Fruit fly (Drosophila melanogaster): Measurements from ENCODE around the gene Tig.

Gene Tig

DNA sequence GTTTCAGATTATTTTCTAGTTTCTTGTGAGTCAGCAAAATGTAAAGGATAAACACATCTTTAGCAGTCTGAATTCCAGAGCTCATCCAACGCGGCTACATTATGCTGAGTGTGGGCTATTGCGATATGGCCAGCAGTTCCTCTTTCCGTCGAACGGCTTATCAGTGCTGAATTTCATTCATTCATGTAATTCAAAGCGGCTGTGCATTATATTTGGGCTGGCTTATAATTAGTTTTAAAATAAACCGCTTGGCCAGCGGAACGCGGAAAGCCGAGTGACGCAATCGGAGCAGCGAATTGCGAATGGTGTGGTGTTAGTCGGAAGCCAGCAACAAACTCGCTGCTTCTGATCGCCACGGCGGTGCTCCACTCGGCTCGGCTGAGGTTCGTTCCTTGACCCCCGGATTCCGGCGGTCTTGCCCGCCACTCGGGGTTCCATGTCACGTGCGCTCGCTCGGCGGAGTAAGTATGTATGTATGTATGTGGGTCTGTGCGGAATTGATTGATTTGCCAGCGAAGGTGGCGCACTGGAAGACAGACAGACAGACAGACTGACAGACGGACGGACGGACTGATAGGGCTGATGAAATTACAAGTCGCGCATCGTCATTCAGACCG, 52.0 kb downstream of the Tig start:
- peak; percentile 35 for TF ChIP-seq vri (GFP tag; optimal IDR thresholded peaks at IDR 0.05)
- TF ChIP-seq cyc (GFP tag; optimal IDR thresholded peaks at IDR 0.05), result no peak
- TF ChIP-seq fkh (GFP tag; optimal IDR thresholded peaks at IDR 0.05), result no peak
- no peak for TF ChIP-seq Hr4 (GFP tag; optimal IDR thresholded peaks at IDR 0.05)
- no peak for TF ChIP-seq CG3919 (GFP tag; optimal IDR thresholded peaks at IDR 0.05)
- TF ChIP-seq fd85E (GFP tag; optimal IDR thresholded peaks at IDR 0.05), result no peak
- peak; percentile 85 for TF ChIP-seq svp (GFP tag)
- no peak for TF ChIP-seq net (GFP tag; optimal IDR thresholded peaks at IDR 0.05)
- no peak for TF ChIP-seq CG10631 (GFP tag; optimal IDR thresholded peaks at IDR 0.05)

DNA sequence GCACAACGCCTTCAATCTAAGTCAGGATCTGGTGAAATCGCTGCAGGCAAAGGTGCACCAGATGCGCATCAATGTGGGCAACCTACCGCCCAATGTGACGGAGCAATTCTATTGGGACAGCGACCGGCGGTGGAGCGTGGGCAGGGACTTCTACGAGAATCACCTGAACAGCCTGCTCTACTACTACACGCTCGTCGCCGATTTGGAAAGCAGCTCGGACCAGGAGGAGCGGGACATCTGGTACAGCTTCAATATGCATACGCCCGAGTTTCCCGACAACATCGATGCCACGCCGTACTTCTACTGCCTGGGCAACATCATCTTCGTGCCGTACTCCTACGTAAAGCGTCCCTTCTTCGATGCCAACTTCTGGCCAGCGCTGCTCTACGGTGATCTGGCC, 53.8 kb downstream of the Tig start:
- TF ChIP-seq eg (GFP tag; IDR thresholded peaks at IDR 0.05), result no peak
- no peak for TF ChIP-seq Ets21C (GFP tag; optimal IDR thresholded peaks at IDR 0.05)
- TF ChIP-seq CG8119 (GFP tag; IDR thresholded peaks at IDR 0.05), result no peak
- TF ChIP-seq svp (GFP tag), result peak; percentile 5

DNA sequence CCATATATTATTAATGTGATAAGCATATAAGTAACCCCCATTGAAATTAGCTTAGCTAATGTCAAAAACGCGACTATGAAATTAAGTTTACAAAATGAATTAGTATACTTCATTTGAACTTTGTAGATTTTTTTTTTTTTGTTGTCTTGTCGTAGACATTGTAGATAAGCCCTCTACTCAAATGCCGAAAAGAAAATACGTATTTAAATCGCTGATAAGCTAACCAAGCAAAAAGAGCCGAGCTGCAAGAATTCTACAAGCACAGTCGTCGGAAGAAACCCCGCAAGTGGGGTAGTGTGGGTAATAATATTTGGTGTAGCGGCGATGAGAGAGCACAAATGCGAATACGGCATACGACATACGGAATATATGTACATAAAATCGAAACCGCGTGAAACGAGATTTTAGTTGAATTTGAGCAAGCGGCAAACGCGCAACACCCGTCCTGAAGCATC, 55.6 kb downstream of the Tig start, which contains the start of gene Nepl4:
Gene Nepl4 (plus strand): TSS at position 405 of the 455 bp plus-strand sequence.
- TF ChIP-seq CG31627 (GFP tag; optimal IDR thresholded peaks at IDR 0.05), result no peak
- no peak for TF ChIP-seq CG6276 (GFP tag; optimal IDR thresholded peaks at IDR 0.05)
- no peak for TF ChIP-seq net (GFP tag; optimal IDR thresholded peaks at IDR 0.05)
- TF ChIP-seq vri (GFP tag; optimal IDR thresholded peaks at IDR 0.05), result no peak
- no peak for TF ChIP-seq CG11762 (GFP tag; optimal IDR thresholded peaks at IDR 0.05; ENCODE audit: insufficient read depth)
- TF ChIP-seq ss (GFP tag; optimal IDR thresholded peaks at IDR 0.05), result no peak
- no peak for TF ChIP-seq spab (GFP tag; optimal IDR thresholded peaks at IDR 0.05)
- TF ChIP-seq CG6808 (GFP tag; optimal IDR thresholded peaks at IDR 0.05), result no peak
- no peak for TF ChIP-seq esn (GFP tag; optimal IDR thresholded peaks at IDR 0.05)
- no peak for TF ChIP-seq CG8119 (GFP tag; IDR thresholded peaks at IDR 0.05)
- no peak for TF ChIP-seq CG8319 (GFP tag; optimal IDR thresholded peaks at IDR 0.05)
- TF ChIP-seq CG3032 (tag; optimal IDR thresholded peaks at IDR 0.05), result no peak
- TF ChIP-seq CG34406 (GFP tag; optimal IDR thresholded peaks at IDR 0.05), result no peak
- no peak for TF ChIP-seq Smox (GFP tag; optimal IDR thresholded peaks at IDR 0.05)
- TF ChIP-seq fd85E (GFP tag; optimal IDR thresholded peaks at IDR 0.05), result no peak
- no peak for TF ChIP-seq OdsH (GFP tag; optimal IDR thresholded peaks at IDR 0.05)
- no peak for TF ChIP-seq fkh (GFP tag; optimal IDR thresholded peaks at IDR 0.05)

DNA sequence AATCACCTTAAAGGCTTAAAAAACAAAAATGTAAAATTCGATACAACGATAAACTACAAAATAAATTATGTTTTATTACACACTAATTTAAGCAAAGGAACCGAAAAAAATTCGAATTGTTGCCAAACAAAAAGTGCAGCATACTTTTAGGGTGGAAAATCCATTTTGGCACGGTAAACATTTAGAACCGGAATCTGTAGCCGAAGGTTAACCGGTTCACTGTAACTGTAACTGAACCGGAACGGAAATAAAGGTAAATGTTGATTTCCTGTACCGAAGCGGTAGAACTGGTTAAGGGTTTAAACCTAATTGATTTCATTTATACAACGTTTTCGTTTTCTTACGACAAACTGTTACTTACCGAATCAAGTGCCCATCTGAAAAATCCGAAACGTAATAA, 56.2 kb downstream of the Tig start:
- TF ChIP-seq cyc (GFP tag; optimal IDR thresholded peaks at IDR 0.05), result no peak
- peak; percentile 65 for TF ChIP-seq svp (GFP tag)
- TF ChIP-seq CG1621 (tag; optimal IDR thresholded peaks at IDR 0.05), result peak; percentile 21

Measured in whole organism, prepupa.